Fruit fly (Drosophila melanogaster): Measurements from ENCODE around the gene CG10208.

dm6 chr3R:23737676-23738574 is 36.0 kb downstream of the CG10208 start:
- TF ChIP-seq h (optimal IDR thresholded peaks at IDR 0.05) (no peak), ttk (optimal IDR thresholded peaks at IDR 0.05) (no peak), psq (optimal IDR thresholded peaks at IDR 0.05) (no peak), insv (optimal IDR thresholded peaks at IDR 0.05) (no peak)
